Worm (Caenorhabditis elegans) whole organism, mixed stage, embryonic: Measurements from ENCODE around the gene F10E9.2.

ENCODE experiments used
- blmp-1 ChIP-seq: fragments of 150-350 bp; optimal IDR thresholded peaks from 2 replicates; lab custom pipeline; 2014; ENCODE audit warnings: missing biosample characterization, missing genetic modification characterization
- ceh-43 ChIP-seq: fragments of 200-800 bp; sonication (Bioruptor generic); optimal IDR thresholded peaks from 2 replicates; lab custom pipeline; 2018; ENCODE audit warnings: mild to moderate bottlenecking, missing genetic modification characterization, moderate library complexity, missing compliant biosample characterization
- cnd-1 ChIP-seq: fragments of 200-800 bp; sonication (Bioruptor generic); optimal IDR thresholded peaks from 2 replicates; lab custom pipeline; 2018; ENCODE audit warnings: mild to moderate bottlenecking, missing genetic modification characterization, missing compliant biosample characterization
- elt-3 ChIP-seq: fragments of 150-350 bp; optimal IDR thresholded peaks from 2 replicates; lab custom pipeline; 2014; ENCODE audit warnings: missing biosample characterization, missing genetic modification characterization
- lin-13 ChIP-seq: fragments of 150-350 bp; optimal IDR thresholded peaks from 2 replicates; lab custom pipeline; 2014; ENCODE audit warnings: missing biosample characterization, missing genetic modification characterization
- lin-32 ChIP-seq: fragments of 200-800 bp; sonication (Bioruptor generic); optimal IDR thresholded peaks from 2 replicates; lab custom pipeline; 2018; ENCODE audit warnings: mild to moderate bottlenecking, missing genetic modification characterization, missing compliant biosample characterization
- mab-5 ChIP-seq: fragments of 150-350 bp; optimal IDR thresholded peaks from 2 replicates; lab custom pipeline; 2014; ENCODE audit warnings: missing biosample characterization, missing genetic modification characterization
- mep-1 ChIP-seq: fragments of 150-350 bp; optimal IDR thresholded peaks from 2 replicates; lab custom pipeline; 2017; ENCODE audit warnings: missing biosample characterization, missing genetic modification reagents, missing genetic modification characterization, inconsistent platforms
- nhr-12 ChIP-seq: fragments of 150-350 bp; optimal IDR thresholded peaks from 2 replicates; lab custom pipeline; 2014; ENCODE audit warnings: missing biosample characterization, missing genetic modification characterization
- nhr-76 ChIP-seq: sonication (generic microtip); optimal IDR thresholded peaks from 2 replicates; lab custom pipeline; 2017; ENCODE audit warnings: missing biosample characterization, missing genetic modification characterization
- snpc-4 ChIP-seq: fragments of 150-350 bp; optimal IDR thresholded peaks from 2 replicates; lab custom pipeline; 2014; ENCODE audit warnings: missing biosample characterization, missing genetic modification characterization
- unc-39 ChIP-seq: fragments of 150-350 bp; optimal IDR thresholded peaks from 2 replicates; lab custom pipeline; 2014; ENCODE audit warnings: missing biosample characterization, missing genetic modification characterization
- unc-62 ChIP-seq: fragments of 150-350 bp; optimal IDR thresholded peaks from 2 replicates; lab custom pipeline; 2014; ENCODE audit warnings: missing biosample characterization, missing genetic modification reagents, missing genetic modification characterization
- ztf-11 ChIP-seq: fragments of 150-350 bp; optimal IDR thresholded peaks from 2 replicates; lab custom pipeline; 2014; ENCODE audit warnings: missing biosample characterization, missing genetic modification characterization

DNA sequence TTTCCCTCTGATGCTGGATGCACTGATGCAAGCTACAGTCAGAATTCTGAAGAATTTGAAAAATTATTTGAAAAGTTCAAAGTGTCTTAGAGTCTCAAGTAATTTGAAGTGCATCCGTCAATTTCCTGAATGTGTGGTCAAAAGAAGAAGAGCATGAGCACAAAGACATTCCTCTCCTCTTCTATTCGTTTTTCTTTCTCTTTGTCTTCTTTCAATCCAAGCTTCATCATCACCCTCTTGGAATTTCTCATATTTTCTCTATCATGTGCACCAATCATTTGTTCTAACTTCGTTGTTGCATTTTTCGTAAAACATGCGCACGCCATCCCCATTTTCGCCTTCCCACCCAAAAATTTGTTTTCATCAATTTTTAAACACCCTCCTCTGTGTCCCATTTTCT is 26.5 kb upstream of the F10E9.2 start:
- TF ChIP-seq elt-3 (tag; lab: Kevin White, UChicago) (no peak), unc-62 (GFP tag; lab: Kevin White, UChicago) (no peak), snpc-4 (no peak), ztf-11 (no peak), nhr-12 (tag; lab: Kevin White, UChicago) (no peak), mep-1 (tag; lab: Kevin White, UChicago) (no peak), mab-5 (tag; lab: Kevin White, UChicago) (no peak), blmp-1 (tag; lab: Kevin White, UChicago) (no peak), unc-39 (tag; lab: Kevin White, UChicago) (no peak), lin-13 (tag; lab: Kevin White, UChicago) (no peak), nhr-76 (no peak), ceh-43 (GFP tag; lab: Kevin White, UChicago) (no peak), cnd-1 (tag; lab: Kevin White, UChicago) (no peak), lin-32 (no peak)
